Fruit fly (Drosophila melanogaster) whole organism, embryonic: ENCODE results near the gene rasp.

Experiments used
- Antp ChIP-seq: fragments of 200-800 bp; sonication (Bioruptor generic); optimal IDR thresholded peaks from 3 replicates; lab custom pipeline; 2016; ENCODE audit warnings: missing biosample characterization, missing genetic modification characterization
- CG1024 ChIP-seq: fragments of 200-800 bp; sonication (Bioruptor generic); IDR thresholded peaks from 2 replicates; pipeline ENCODE4 v1.3.6; 2022; ENCODE audit warnings: missing biosample characterization, missing genetic modification characterization
- CG12071 ChIP-seq: fragments of 200-800 bp; sonication (Bioruptor generic); optimal IDR thresholded peaks from 3 replicates; lab custom pipeline; 2018; ENCODE audit warnings: missing biosample characterization, mild to moderate bottlenecking, missing genetic modification characterization
- CG13424 ChIP-seq: fragments of 200-800 bp; sonication (Bioruptor generic); optimal IDR thresholded peaks from 2 replicates; lab custom pipeline; 2019; ENCODE audit warnings: missing biosample characterization, mild to moderate bottlenecking, missing genetic modification characterization, moderate library complexity
- CG14965 ChIP-seq: fragments of 200-800 bp; sonication (Bioruptor generic); optimal IDR thresholded peaks from 2 replicates; lab custom pipeline; 2016; ENCODE audit warnings: missing biosample characterization, missing genetic modification characterization, borderline replicate concordance
- CG15479 ChIP-seq: fragments of 200-800 bp; sonication (Bioruptor generic); optimal IDR thresholded peaks from 3 replicates; lab custom pipeline; 2019; ENCODE audit warnings: missing biosample characterization, mild to moderate bottlenecking, missing genetic modification characterization, moderate library complexity
- CG15696 ChIP-seq: fragments of 200-800 bp; sonication (Bioruptor generic); optimal IDR thresholded peaks from 2 replicates; lab custom pipeline; 2019; ENCODE audit warnings: missing biosample characterization, mild to moderate bottlenecking, missing genetic modification characterization, moderate library complexity
- CG1602 ChIP-seq: fragments of 200-800 bp; sonication (Bioruptor generic); optimal IDR thresholded peaks from 3 replicates; lab custom pipeline; 2016; ENCODE audit warnings: missing biosample characterization, missing genetic modification characterization
- CG1603 ChIP-seq: fragments of 200-800 bp; sonication (Bioruptor generic); optimal IDR thresholded peaks from 2 replicates; lab custom pipeline; 2019; ENCODE audit warnings: missing biosample characterization, mild to moderate bottlenecking, missing genetic modification characterization, moderate library complexity
- CG17385 ChIP-seq: fragments of 200-800 bp; sonication (Bioruptor generic); optimal IDR thresholded peaks from 3 replicates; lab custom pipeline; 2018; ENCODE audit warnings: missing biosample characterization, mild to moderate bottlenecking, missing genetic modification characterization
- CG18011 ChIP-seq: fragments of 200-800 bp; sonication (Bioruptor generic); optimal IDR thresholded peaks from 2 replicates; lab custom pipeline; 2017; ENCODE audit warnings: missing biosample characterization, missing genetic modification characterization, mild to moderate bottlenecking, moderate library complexity, missing genotype
- CG18476 ChIP-seq: fragments of 200-800 bp; sonication (Bioruptor generic); optimal IDR thresholded peaks from 2 replicates; lab custom pipeline; 2016; ENCODE audit warnings: missing biosample characterization, mild to moderate bottlenecking, missing genetic modification characterization
- CG30403 ChIP-seq: fragments of 200-800 bp; sonication (Bioruptor generic); optimal IDR thresholded peaks from 3 replicates; lab custom pipeline; 2016; ENCODE audit warnings: missing biosample characterization, missing genetic modification characterization
- CG34422 ChIP-seq: fragments of 200-800 bp; sonication (Bioruptor generic); IDR thresholded peaks from 3 replicates; pipeline ENCODE4 v1.3.6; 2022; ENCODE audit warnings: missing biosample characterization, missing genetic modification characterization
- CG3726 ChIP-seq: fragments of 200-800 bp; sonication (Bioruptor generic); IDR thresholded peaks from 3 replicates; pipeline ENCODE4, ENCODE4 v1.3.6; 2022; ENCODE audit warnings: missing biosample characterization, missing genetic modification characterization
- CG3995 ChIP-seq: fragments of 200-800 bp; sonication (Bioruptor generic); optimal IDR thresholded peaks from 3 replicates; lab custom pipeline; 2016; ENCODE audit warnings: missing biosample characterization, missing genetic modification characterization
- CG43689 ChIP-seq: fragments of 200-800 bp; sonication (Bioruptor generic); IDR thresholded peaks from 2 replicates; pipeline ENCODE4 v1.3.6; 2022; ENCODE audit warnings: missing biosample characterization, missing genetic modification characterization
- CG6272 ChIP-seq: fragments of 200-800 bp; sonication (Bioruptor generic); IDR thresholded peaks from 2 replicates; pipeline ENCODE4 v1.3.6; 2022; ENCODE audit warnings: missing biosample characterization, missing genetic modification characterization
- CG6689 ChIP-seq: fragments of 200-800 bp; sonication (Bioruptor generic); IDR thresholded peaks from 2 replicates; pipeline ENCODE4 v1.3.6; 2022; ENCODE audit warnings: missing biosample characterization, missing genetic modification characterization
- CG7271 ChIP-seq: fragments of 200-800 bp; sonication (Bioruptor generic); optimal IDR thresholded peaks from 2 replicates; lab custom pipeline; 2018; ENCODE audit warnings: missing biosample characterization, mild to moderate bottlenecking, missing genetic modification characterization, moderate library complexity
- CG7556 ChIP-seq: fragments of 200-800 bp; sonication (Bioruptor generic); optimal IDR thresholded peaks from 2 replicates; lab custom pipeline; 2017; ENCODE audit warnings: missing biosample characterization, mild to moderate bottlenecking, missing genetic modification characterization
- CG9437 ChIP-seq: fragments of 200-800 bp; sonication (Bioruptor generic); optimal IDR thresholded peaks from 2 replicates; lab custom pipeline; 2018; ENCODE audit warnings: missing biosample characterization, mild to moderate bottlenecking, missing genetic modification characterization
- CTCF ChIP-seq: fragments of 200-800 bp; sonication (Bioruptor generic); optimal IDR thresholded peaks from 2 replicates; lab custom pipeline; 2017; ENCODE audit warnings: missing biosample characterization, mild to moderate bottlenecking, missing genetic modification characterization, moderate library complexity
- Camta ChIP-seq: fragments of 200-800 bp; sonication (Bioruptor generic); optimal IDR thresholded peaks from 2 replicates; lab custom pipeline; 2016; ENCODE audit warnings: missing biosample characterization, missing genetic modification characterization
- Dad ChIP-seq: fragments of 200-800 bp; sonication (Bioruptor generic); optimal IDR thresholded peaks from 3 replicates; lab custom pipeline; 2016; ENCODE audit warnings: missing biosample characterization, missing genetic modification characterization
- Dll ChIP-seq: fragments of 200-800 bp; sonication (Bioruptor generic); IDR thresholded peaks from 4 replicates; pipeline ENCODE4 v1.3.6; 2022; ENCODE audit warnings: missing biosample characterization, missing genetic modification characterization; ENCODE audit not compliant: partially characterized antibody
- E2f2 ChIP-seq: fragments of 200-800 bp; sonication (Bioruptor generic); IDR thresholded peaks from 2 replicates; pipeline ENCODE4 v1.3.6; 2022; ENCODE audit warnings: missing biosample characterization, missing genetic modification characterization
- Ets65A ChIP-seq: fragments of 200-800 bp; sonication (Bioruptor generic); peaks from one replicate; lab custom pipeline; 2016; ENCODE audit warnings: missing biosample characterization, missing genetic modification characterization
- HLH54F ChIP-seq: fragments of 200-800 bp; sonication (Bioruptor generic); optimal IDR thresholded peaks from 3 replicates; lab custom pipeline; 2016; ENCODE audit warnings: missing biosample characterization, missing genetic modification characterization
- Hand ChIP-seq: fragments of 200-800 bp; sonication (Bioruptor generic); optimal IDR thresholded peaks from 2 replicates; lab custom pipeline; 2017; ENCODE audit warnings: mild to moderate bottlenecking, missing biosample characterization, missing genetic modification reagents, missing genetic modification characterization
- MESR4 ChIP-seq: fragments of 200-800 bp; sonication (Bioruptor generic); optimal IDR thresholded peaks from 2 replicates; lab custom pipeline; 2018; ENCODE audit warnings: missing biosample characterization, mild to moderate bottlenecking, missing genetic modification characterization, moderate library complexity
- NK7.1 ChIP-seq: fragments of 200-800 bp; sonication (Bioruptor generic); optimal IDR thresholded peaks from 3 replicates; lab custom pipeline; 2016; ENCODE audit warnings: missing biosample characterization, missing genetic modification characterization
- Neu2 ChIP-seq: fragments of 200-800 bp; sonication (Bioruptor generic); optimal IDR thresholded peaks from 3 replicates; lab custom pipeline; 2016; ENCODE audit warnings: missing biosample characterization, missing genetic modification characterization, borderline replicate concordance
- Pdp1 ChIP-seq, 2 experiments: fragments of 200-800 bp; sonication (Bioruptor generic); optimal IDR thresholded peaks; 3 replicates each; lab custom pipeline; 2016; ENCODE audit warnings: missing biosample characterization in 2 of 2, missing genetic modification characterization in 2 of 2, mild to moderate bottlenecking in 1 of 2, moderate library complexity in 1 of 2
- Rfx ChIP-seq: fragments of 200-800 bp; sonication (Bioruptor generic); IDR thresholded peaks from 2 replicates; pipeline ENCODE4 v1.3.6; 2022; ENCODE audit warnings: missing biosample characterization, missing genetic modification characterization
- Sox100B ChIP-seq: fragments of 200-800 bp; sonication (Bioruptor generic); optimal IDR thresholded peaks from 3 replicates; lab custom pipeline; 2018; ENCODE audit warnings: missing biosample characterization, mild to moderate bottlenecking, missing genetic modification characterization
- ato ChIP-seq: fragments of 200-800 bp; sonication (Bioruptor generic); IDR thresholded peaks from 2 replicates; pipeline ENCODE4 v1.3.6; 2022; ENCODE audit warnings: missing biosample characterization, missing genetic modification characterization; ENCODE audit not compliant: partially characterized antibody
- bbx ChIP-seq: fragments of 200-800 bp; sonication (Bioruptor generic); IDR thresholded peaks from 2 replicates; pipeline ENCODE4 v1.3.6; 2022; ENCODE audit warnings: missing biosample characterization, missing genetic modification characterization; ENCODE audit not compliant: partially characterized antibody
- btn ChIP-seq: fragments of 200-800 bp; sonication (Bioruptor generic); optimal IDR thresholded peaks from 2 replicates; lab custom pipeline; 2016; ENCODE audit warnings: missing biosample characterization, missing genetic modification characterization
- chif ChIP-seq, 2 experiments: fragments of 200-800 bp; sonication (Bioruptor generic); optimal IDR thresholded peaks; 3 replicates each; lab custom pipeline; 2016; ENCODE audit warnings: missing biosample characterization in 2 of 2, missing genetic modification characterization in 2 of 2
- croc ChIP-seq: fragments of 200-800 bp; sonication (Bioruptor generic); conservative IDR thresholded peaks from 3 replicates; pipeline ENCODE4 v1.3.6; 2022; ENCODE audit warnings: missing biosample characterization, missing genetic modification characterization
- dmrt11E ChIP-seq: fragments of 200-800 bp; sonication (Bioruptor generic); optimal IDR thresholded peaks from 3 replicates; lab custom pipeline; 2018; ENCODE audit warnings: missing biosample characterization, mild to moderate bottlenecking, missing genetic modification characterization, moderate library complexity
- lbe ChIP-seq: fragments of 200-800 bp; sonication (Bioruptor generic); optimal IDR thresholded peaks from 2 replicates; lab custom pipeline; 2016; ENCODE audit warnings: missing biosample characterization, mild to moderate bottlenecking, missing genetic modification characterization
- nmo ChIP-seq: fragments of 200-800 bp; sonication (Bioruptor generic); optimal IDR thresholded peaks from 2 replicates; lab custom pipeline; 2018; ENCODE audit warnings: missing biosample characterization, mild to moderate bottlenecking, missing genetic modification characterization, moderate library complexity
- pum ChIP-seq: fragments of 200-800 bp; sonication (Bioruptor generic); optimal IDR thresholded peaks from 2 replicates; lab custom pipeline; 2016; ENCODE audit warnings: missing biosample characterization, missing genetic modification characterization
- schlank ChIP-seq: fragments of 200-800 bp; sonication (Bioruptor generic); optimal IDR thresholded peaks from 2 replicates; lab custom pipeline; 2018; ENCODE audit warnings: missing biosample characterization, mild to moderate bottlenecking, missing genetic modification characterization
- seq ChIP-seq: fragments of 200-800 bp; sonication (Bioruptor generic); IDR thresholded peaks from 2 replicates; pipeline ENCODE4 v1.3.6; 2022; ENCODE audit warnings: missing biosample characterization, missing genetic modification characterization
- sqz ChIP-seq: fragments of 200-800 bp; sonication (Bioruptor generic); optimal IDR thresholded peaks from 3 replicates; lab custom pipeline; 2018; ENCODE audit warnings: missing biosample characterization, mild to moderate bottlenecking, missing genetic modification characterization
- twi ChIP-seq: fragments of 200-800 bp; optimal IDR thresholded peaks from 2 replicates; lab custom pipeline; 2019; ENCODE audit warnings: missing biosample characterization, mild to moderate bottlenecking, missing genetic modification characterization, moderate library complexity

The rasp gene

dm6 chr3L:3159309-3160194 lies 2.4 kb upstream of the rasp start, which contains the start of the genes ND-30 and CG15812 (continued):
- no peak for TF ChIP-seq croc
- 0 out of 2 replicates have a peak, but pooled peaks have one; percentile 13 for TF ChIP-seq E2f2
- TF ChIP-seq chif (GFP tag; optimal IDR thresholded peaks at IDR 0.05; lab: Kevin White, UChicago), result no peak
- no peak for TF ChIP-seq NK7.1
- TF ChIP-seq CG1024 (GFP tag; lab: Robert Waterston, UW), result no peak
- TF ChIP-seq MESR4 (GFP tag; lab: Kevin White, UChicago), result peak; percentile 92
- TF ChIP-seq CG7556, result peak; percentile 24
- TF ChIP-seq lbe (GFP tag; lab: Kevin White, UChicago), result no peak
- no peak for TF ChIP-seq Dad (GFP tag; lab: Kevin White, UChicago)
- peak; percentile 45 for TF ChIP-seq CG1602 (GFP tag; lab: Kevin White, UChicago)
- 0 out of 2 replicates have a peak, but pooled peaks have one; percentile 23 for TF ChIP-seq seq
- no peak for TF ChIP-seq Neu2 (GFP tag; lab: Kevin White, UChicago)
- TF ChIP-seq bbx, result no peak
- no peak for TF ChIP-seq schlank (tag; lab: Kevin White, UChicago)
- peak; percentile 34 for TF ChIP-seq CG9437
- peak; percentile 48 for TF ChIP-seq nmo
- no peak for TF ChIP-seq CG18476
- TF ChIP-seq CG15696, result peak; percentile 14
- TF ChIP-seq Antp (GFP tag; lab: Kevin White, UChicago), result no peak
- no peak for TF ChIP-seq CG14965 (GFP tag; lab: Kevin White, UChicago)
- no peak for TF ChIP-seq Sox100B (GFP tag; lab: Kevin White, UChicago)
- TF ChIP-seq Pdp1 (GFP tag; optimal IDR thresholded peaks at IDR 0.05; lab: Kevin White, UChicago), result peak in 1 of 2 experiments; percentile 97
- peak; percentile 60 for TF ChIP-seq Ets65A (GFP tag; lab: Kevin White, UChicago)
- no peak for TF ChIP-seq sqz
- TF ChIP-seq CG7271, result no peak
- no peak for TF ChIP-seq Hand (GFP tag; lab: Kevin White, UChicago)
- TF ChIP-seq CG6272 (GFP tag; lab: Robert Waterston, UW), result no peak
- no peak for TF ChIP-seq pum (GFP tag; lab: Kevin White, UChicago)
- TF ChIP-seq CG30403 (GFP tag; lab: Kevin White, UChicago), result peak; percentile 59
- peak; percentile 22; the same call in 1 of the 2 replicates for TF ChIP-seq Rfx
- TF ChIP-seq CG6689 (GFP tag; lab: Robert Waterston, UW), result 0 out of 2 replicates have a peak, but pooled peaks have one; percentile 5
- no peak for TF ChIP-seq CG17385 (GFP tag; lab: Kevin White, UChicago)
- no peak for TF ChIP-seq CTCF (GFP tag; lab: Kevin White, UChicago)
- TF ChIP-seq CG13424 (tag; lab: Kevin White, UChicago), result peak; percentile 38
- no peak for TF ChIP-seq HLH54F (GFP tag; lab: Kevin White, UChicago)
- TF ChIP-seq ato (GFP tag; lab: Robert Waterston, UW), result 0 out of 2 replicates have a peak, but pooled peaks have one; percentile 30
- TF ChIP-seq CG34422, result no peak
- no peak for TF ChIP-seq CG12071 (GFP tag; lab: Kevin White, UChicago)
- TF ChIP-seq CG3726 (GFP tag; lab: Robert Waterston, UW), result no peak
- TF ChIP-seq Dll (GFP tag; lab: Robert Waterston, UW), result 0 out of 4 replicates have a peak, but pooled peaks have one; percentile 14
- TF ChIP-seq twi (tag; lab: Kevin White, UChicago), result no peak
- no peak for TF ChIP-seq CG15479 (GFP tag; lab: Kevin White, UChicago)
- peak; percentile 40 for TF ChIP-seq dmrt11E (tag; lab: Kevin White, UChicago)
- peak; percentile 95 for TF ChIP-seq CG3995 (GFP tag; lab: Kevin White, UChicago)
- TF ChIP-seq Camta, result no peak
- peak; percentile 99 for TF ChIP-seq CG1603 (tag; lab: Kevin White, UChicago)
- TF ChIP-seq CG43689 (GFP tag; lab: Robert Waterston, UW), result no peak
- no peak for TF ChIP-seq btn
- no peak for TF ChIP-seq CG18011
